Fruit fly (Drosophila melanogaster) S2 (cell line): ENCODE results near the gene CG6055.

Source experiments
- CG8478 ChIP-seq: fragments of >200 bp; optimal IDR thresholded peaks from 2 replicates; lab custom pipeline; 2018
- CTCF ChIP-seq, 2 experiments: fragments of >200 bp; optimal IDR thresholded peaks; 2 replicates each; lab custom pipeline; 2018

DNA sequence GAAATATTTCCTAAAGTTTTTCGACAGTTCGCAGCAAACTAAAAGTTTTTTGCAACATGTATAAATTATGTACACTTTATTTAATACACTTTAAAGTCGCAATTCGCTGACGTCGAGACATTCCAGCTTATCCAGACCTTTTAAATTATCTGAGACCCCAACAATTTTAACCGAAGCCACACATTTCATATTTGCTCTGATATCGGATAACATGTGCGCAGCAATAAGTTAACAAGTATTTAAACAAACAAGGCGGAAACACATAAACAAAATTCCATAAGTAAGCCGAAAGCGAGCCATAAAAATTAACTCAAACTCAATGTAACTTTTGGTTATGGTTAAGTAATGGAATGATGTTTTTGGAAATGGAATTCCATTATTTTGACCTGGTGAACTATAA lies 27.1 kb downstream of the CG6055 start:
- TF ChIP-seq CG8478 (lab: Kevin White, UChicago) (no peak), CTCF (optimal IDR thresholded peaks at IDR 0.05; lab: Kevin White, UChicago) (no peak)
